2 fruit fly cellular contexts compared by ENCODE assay signal in genomic region chr3L:11119396-11119900, dm6.
TF ChIP-seq lines count a peak whose summit lies in the region.

No protein-coding gene starts in this region.

TF ChIP-seq in whole organism, embryonic, 481 proteins besides CTCF, POLR2A, EP300 and RAD21 (continued from another document and continues in another):
- no peak for TF ChIP-seq CG4854 (GFP tag; optimal IDR thresholded peaks at IDR 0.05; lab: Kevin White, UChicago)
- TF ChIP-seq sna (GFP tag; IDR thresholded peaks at IDR 0.05; lab: Robert Waterston, UW; ENCODE audit: partially characterized antibody), result no peak
- TF ChIP-seq prd (optimal IDR thresholded peaks at IDR 0.05; lab: Kevin White, UChicago), result no peak
- 0 out of 3 replicates have a peak, but pooled peaks have one; percentile 9 for TF ChIP-seq prd (GFP tag; IDR thresholded peaks at IDR 0.05; lab: Robert Waterston, UW)
- peak; percentile 61 for TF ChIP-seq CG17568 (GFP tag; optimal IDR thresholded peaks at IDR 0.05; lab: Kevin White, UChicago)
- TF ChIP-seq p53 (GFP tag; optimal IDR thresholded peaks at IDR 0.05; lab: Kevin White, UChicago), result peak; percentile 93
- TF ChIP-seq CG8765 (GFP tag; IDR thresholded peaks at IDR 0.05; lab: Robert Waterston, UW), result no peak
- no peak for TF ChIP-seq CG34422 (GFP tag; IDR thresholded peaks at IDR 0.05; lab: Robert Waterston, UW)
- TF ChIP-seq lola (GFP tag; optimal IDR thresholded peaks at IDR 0.05; lab: Kevin White, UChicago), result no peak
- TF ChIP-seq luna (GFP tag; optimal IDR thresholded peaks at IDR 0.05; lab: Kevin White, UChicago), result no peak
- TF ChIP-seq Adf1 (GFP tag; IDR thresholded peaks at IDR 0.05; lab: Robert Waterston, UW), result peak; percentile 11; the same call in 1 of the 2 replicates
- peak in 1 of 2 experiments; percentile 3 for TF ChIP-seq dpn (GFP tag; optimal IDR thresholded peaks at IDR 0.05; lab: Kevin White, UChicago)
- TF ChIP-seq CG6791 (GFP tag; IDR thresholded peaks at IDR 0.05; lab: Robert Waterston, UW; ENCODE audit: partially characterized antibody), result 0 out of 3 replicates have a peak, but pooled peaks have one; percentile 37
- TF ChIP-seq NC2β (GFP tag; optimal IDR thresholded peaks at IDR 0.05; lab: Kevin White, UChicago), result no peak
- no peak for TF ChIP-seq YL-1 (GFP tag; optimal IDR thresholded peaks at IDR 0.05; lab: Kevin White, UChicago)
- peak; percentile 59 for TF ChIP-seq CG9932 (GFP tag; IDR thresholded peaks at IDR 0.05; lab: Robert Waterston, UW)
- TF ChIP-seq CG11247 (GFP tag; IDR thresholded peaks at IDR 0.05; lab: Robert Waterston, UW), result 0 out of 2 replicates have a peak, but pooled peaks have one; percentile 17
- 0 out of 2 replicates have a peak, but pooled peaks have one; percentile 24 for TF ChIP-seq Ptx1 (GFP tag; IDR thresholded peaks at IDR 0.05; lab: Robert Waterston, UW)
- no peak for TF ChIP-seq amos (GFP tag; IDR thresholded peaks at IDR 0.05; lab: Robert Waterston, UW; ENCODE audit: partially characterized antibody)
- TF ChIP-seq crol (GFP tag; IDR thresholded peaks at IDR 0.05; lab: Robert Waterston, UW), result peak; percentile 77
- peak; percentile 53 for TF ChIP-seq Ets65A (GFP tag; lab: Kevin White, UChicago)
- no peak for TF ChIP-seq CG10274 (GFP tag; optimal IDR thresholded peaks at IDR 0.05; lab: Kevin White, UChicago)
- TF ChIP-seq HLH54F (GFP tag; optimal IDR thresholded peaks at IDR 0.05; lab: Kevin White, UChicago), result peak; percentile 21
- peak; percentile 58 for TF ChIP-seq Med (GFP tag; lab: Kevin White, UChicago)
- TF ChIP-seq CG2129 (GFP tag; IDR thresholded peaks at IDR 0.05; lab: Robert Waterston, UW; ENCODE audit: partially characterized antibody), result no peak
- no peak for TF ChIP-seq hth (optimal IDR thresholded peaks at IDR 0.05; lab: Kevin White, UChicago)
- peak; percentile 5; the same call in 1 of the 2 replicates for TF ChIP-seq H2.0 (GFP tag; IDR thresholded peaks at IDR 0.05; lab: Robert Waterston, UW)
- TF ChIP-seq zen (tag; optimal IDR thresholded peaks at IDR 0.05; lab: Kevin White, UChicago), result no peak
- TF ChIP-seq GATAe (GFP tag; conservative IDR thresholded peaks at IDR 0.05; lab: Robert Waterston, UW), result no peak
- no peak for TF ChIP-seq hbn (GFP tag; IDR thresholded peaks at IDR 0.05; lab: Robert Waterston, UW; ENCODE audit: partially characterized antibody)
- TF ChIP-seq MBD-R2 (GFP tag; IDR thresholded peaks at IDR 0.05; lab: Robert Waterston, UW), result 0 out of 2 replicates have a peak, but pooled peaks have one; percentile 13
- peak; percentile 32 for TF ChIP-seq zfh2 (GFP tag; optimal IDR thresholded peaks at IDR 0.05; lab: Kevin White, UChicago)
- no peak for TF ChIP-seq Awh (GFP tag; IDR thresholded peaks at IDR 0.05; lab: Robert Waterston, UW)
- TF ChIP-seq CG7556 (GFP tag; optimal IDR thresholded peaks at IDR 0.05; lab: Kevin White, UChicago), result no peak
- TF ChIP-seq sqz (GFP tag; optimal IDR thresholded peaks at IDR 0.05; lab: Kevin White, UChicago), result no peak
- peak; percentile 42; the same call in 1 of the 2 replicates for TF ChIP-seq CG17612 (GFP tag; IDR thresholded peaks at IDR 0.05; lab: Robert Waterston, UW)
- peak; percentile 33 for TF ChIP-seq chn (GFP tag; optimal IDR thresholded peaks at IDR 0.05; lab: Kevin White, UChicago)
- no peak for TF ChIP-seq tup (GFP tag; optimal IDR thresholded peaks at IDR 0.05; lab: Kevin White, UChicago)
- TF ChIP-seq Drgx (GFP tag; IDR thresholded peaks at IDR 0.05; lab: Robert Waterston, UW), result peak; percentile 33; the same call in 1 of the 2 replicates
- TF ChIP-seq mam (GFP tag; optimal IDR thresholded peaks at IDR 0.05; lab: Kevin White, UChicago), result peak; percentile 42
- TF ChIP-seq hkb (optimal IDR thresholded peaks at IDR 0.05; lab: Kevin White, UChicago), result no peak
- TF ChIP-seq hkb (GFP tag; IDR thresholded peaks at IDR 0.05; lab: Robert Waterston, UW), result peak; percentile 6; the same call in 1 of the 2 replicates
- TF ChIP-seq psq (GFP tag; optimal IDR thresholded peaks at IDR 0.05; lab: Kevin White, UChicago), result no peak
- peak; percentile 82; the same call in 2 of the 4 replicates for TF ChIP-seq chinmo (GFP tag; IDR thresholded peaks at IDR 0.05; lab: Robert Waterston, UW; ENCODE audit: partially characterized antibody)
- no peak for TF ChIP-seq CG10462 (GFP tag; optimal IDR thresholded peaks at IDR 0.05; lab: Kevin White, UChicago)
- peak; percentile 55 for TF ChIP-seq CG32772 (GFP tag; IDR thresholded peaks at IDR 0.05; lab: Robert Waterston, UW)
- no peak for TF ChIP-seq Stat92E (GFP tag; optimal IDR thresholded peaks at IDR 0.05; lab: Kevin White, UChicago)
- TF ChIP-seq Sox102F (GFP tag; optimal IDR thresholded peaks at IDR 0.05; lab: Kevin White, UChicago), result no peak
- TF ChIP-seq az2 (GFP tag; optimal IDR thresholded peaks at IDR 0.05; lab: Kevin White, UChicago), result no peak
- TF ChIP-seq tio (GFP tag; optimal IDR thresholded peaks at IDR 0.05; lab: Kevin White, UChicago), result no peak
- peak; percentile 54; the same call in 1 of the 2 replicates for TF ChIP-seq CG14441 (GFP tag; IDR thresholded peaks at IDR 0.05; lab: Robert Waterston, UW)
- no peak for TF ChIP-seq twi (tag; optimal IDR thresholded peaks at IDR 0.05; lab: Kevin White, UChicago)
- TF ChIP-seq row (GFP tag; IDR thresholded peaks at IDR 0.05; lab: Robert Waterston, UW), result peak; percentile 44
- peak; percentile 83 for TF ChIP-seq sug (tag; optimal IDR thresholded peaks at IDR 0.05; lab: Kevin White, UChicago)
- TF ChIP-seq sens (GFP tag; lab: Kevin White, UChicago), result peak; percentile 14
- peak; percentile 16; the same call in 1 of the 2 replicates for TF ChIP-seq CG32767 (GFP tag; IDR thresholded peaks at IDR 0.05; lab: Robert Waterston, UW)
- peak; percentile 7 for TF ChIP-seq CG12769 (tag; optimal IDR thresholded peaks at IDR 0.05; lab: Kevin White, UChicago)
- 0 out of 3 replicates have a peak, but pooled peaks have one; percentile 13 for TF ChIP-seq CG16813 (GFP tag; IDR thresholded peaks at IDR 0.05; lab: Robert Waterston, UW; ENCODE audit: partially characterized antibody)
- TF ChIP-seq Antp (GFP tag; optimal IDR thresholded peaks at IDR 0.05; lab: Kevin White, UChicago), result peak; percentile 29
- no peak for TF ChIP-seq ftz-f1 (GFP tag; optimal IDR thresholded peaks at IDR 0.05; lab: Kevin White, UChicago)
- TF ChIP-seq vvl (GFP tag; IDR thresholded peaks at IDR 0.05; lab: Robert Waterston, UW), result peak; percentile 41
- no peak for TF ChIP-seq zen2 (GFP tag; IDR thresholded peaks at IDR 0.05; lab: Robert Waterston, UW; ENCODE audit: partially characterized antibody)
- TF ChIP-seq wdn (GFP tag; IDR thresholded peaks at IDR 0.05; lab: Robert Waterston, UW), result 0 out of 2 replicates have a peak, but pooled peaks have one; percentile 14

TF ChIP-seq in whole organism, prepupa, 60 proteins besides CTCF, POLR2A, EP300 and RAD21 (continued from another document):
- TF ChIP-seq lz (GFP tag; optimal IDR thresholded peaks at IDR 0.05; lab: Kevin White, UChicago) (no peak), CG10669 (GFP tag; optimal IDR thresholded peaks at IDR 0.05; lab: Kevin White, UChicago) (no peak), esn (GFP tag; optimal IDR thresholded peaks at IDR 0.05; lab: Kevin White, UChicago) (peak; percentile 1), eg (GFP tag; IDR thresholded peaks at IDR 0.05; lab: Robert Waterston, UW) (peak; percentile 60; the same call in 2 of the 3 replicates), Hr38 (GFP tag; optimal IDR thresholded peaks at IDR 0.05; lab: Kevin White, UChicago) (no peak), CG34406 (GFP tag; optimal IDR thresholded peaks at IDR 0.05; lab: Kevin White, UChicago) (no peak), Sox102F (GFP tag; optimal IDR thresholded peaks at IDR 0.05; lab: Kevin White, UChicago) (no peak), CG3919 (GFP tag; optimal IDR thresholded peaks at IDR 0.05; lab: Kevin White, UChicago) (no peak), Gug (GFP tag; IDR thresholded peaks at IDR 0.05; lab: Robert Waterston, UW) (0 out of 2 replicates have a peak, but pooled peaks have one; percentile 9), svp (GFP tag; lab: Kevin White, UChicago) (peak; percentile 60), CG16779 (tag; optimal IDR thresholded peaks at IDR 0.05; lab: Kevin White, UChicago) (no peak), dsx (GFP tag; optimal IDR thresholded peaks at IDR 0.05; lab: Kevin White, UChicago; ENCODE audit: poor library complexity, severe bottlenecking) (no peak), CG1621 (tag; optimal IDR thresholded peaks at IDR 0.05; lab: Kevin White, UChicago) (no peak), CG9139 (GFP tag; optimal IDR thresholded peaks at IDR 0.05; lab: Kevin White, UChicago) (peak; percentile 13), salr (GFP tag; optimal IDR thresholded peaks at IDR 0.05; lab: Kevin White, UChicago) (peak in 1 of 2 experiments; percentile 19), CG6163 (GFP tag; IDR thresholded peaks at IDR 0.05; lab: Robert Waterston, UW) (peak; percentile 60; the same call in 2 of the 3 replicates), Smox (GFP tag; optimal IDR thresholded peaks at IDR 0.05; lab: Kevin White, UChicago) (no peak), Ets21C (GFP tag; optimal IDR thresholded peaks at IDR 0.05; lab: Kevin White, UChicago) (no peak), CG32006 (GFP tag; optimal IDR thresholded peaks at IDR 0.05; lab: Kevin White, UChicago) (no peak), CG11902 (GFP tag; optimal IDR thresholded peaks at IDR 0.05; lab: Kevin White, UChicago) (no peak)
